Fruit fly (Drosophila melanogaster): ENCODE results near the gene CG11983.

The CG11983 gene

dm6 chr3R:8976073-8976593 is 32.0 kb upstream of the CG11983 start:
- no peak for TF ChIP-seq CG8478 (optimal IDR thresholded peaks at IDR 0.05)
- no peak for TF ChIP-seq pan (optimal IDR thresholded peaks at IDR 0.05)
- TF ChIP-seq psq (optimal IDR thresholded peaks at IDR 0.05), result no peak
- TF ChIP-seq usp (GFP tag; optimal IDR thresholded peaks at IDR 0.05), result no peak
- no peak for TF ChIP-seq EcR (GFP tag; optimal IDR thresholded peaks at IDR 0.05)
- no peak for TF ChIP-seq Dll (optimal IDR thresholded peaks at IDR 0.05)

dm6 chr3R:8978768-8979167 is 29.4 kb upstream of the CG11983 start:
- TF ChIP-seq pan (optimal IDR thresholded peaks at IDR 0.05), result no peak
- TF ChIP-seq usp (GFP tag; optimal IDR thresholded peaks at IDR 0.05), result no peak
- no peak for TF ChIP-seq psq (optimal IDR thresholded peaks at IDR 0.05)
- TF ChIP-seq CG8478 (optimal IDR thresholded peaks at IDR 0.05), result no peak
- TF ChIP-seq EcR (GFP tag; optimal IDR thresholded peaks at IDR 0.05), result no peak
- no peak for TF ChIP-seq Dll (optimal IDR thresholded peaks at IDR 0.05)

- no peak for TF ChIP-seq Dll (optimal IDR thresholded peaks at IDR 0.05)
Observed at dm6 chr3R:8979850-8980775, 28.0 kb upstream of the CG11983 start.

- TF ChIP-seq EcR (GFP tag; optimal IDR thresholded peaks at IDR 0.05), result no peak
- TF ChIP-seq CG8478 (optimal IDR thresholded peaks at IDR 0.05), result no peak
- TF ChIP-seq Dll (optimal IDR thresholded peaks at IDR 0.05), result no peak
- no peak for TF ChIP-seq usp (GFP tag; optimal IDR thresholded peaks at IDR 0.05)
- no peak for TF ChIP-seq psq (optimal IDR thresholded peaks at IDR 0.05)
- TF ChIP-seq pan (optimal IDR thresholded peaks at IDR 0.05), result no peak
Observed at dm6 chr3R:8980776-8981165, 27.4 kb upstream of the CG11983 start, which contains the start of gene CAHbeta. CAHbeta (plus strand) TSS chr3R:8980860.

dm6 chr3R:8981209-8981996 is 26.7 kb upstream of the CG11983 start:
- TF ChIP-seq pan (optimal IDR thresholded peaks at IDR 0.05) (no peak), EcR (GFP tag; optimal IDR thresholded peaks at IDR 0.05) (no peak), CG8478 (optimal IDR thresholded peaks at IDR 0.05) (no peak), usp (GFP tag; optimal IDR thresholded peaks at IDR 0.05) (no peak), Dll (optimal IDR thresholded peaks at IDR 0.05) (no peak), psq (optimal IDR thresholded peaks at IDR 0.05) (no peak)

- TF ChIP-seq Dll (optimal IDR thresholded peaks at IDR 0.05) (no peak), pan (optimal IDR thresholded peaks at IDR 0.05) (no peak), usp (GFP tag; optimal IDR thresholded peaks at IDR 0.05) (no peak), psq (optimal IDR thresholded peaks at IDR 0.05) (no peak), CG8478 (optimal IDR thresholded peaks at IDR 0.05) (no peak), EcR (GFP tag; optimal IDR thresholded peaks at IDR 0.05) (no peak)
Observed at dm6 chr3R:8984141-8984540, 24.0 kb upstream of the CG11983 start, which contains the start of gene RagA-B. RagA-B (minus strand) TSS chr3R:8984315.

dm6 chr3R:8984602-8985074 is 23.5 kb upstream of the CG11983 start, which contains the start of gene CG11970:
CG11970 (plus strand) TSS chr3R:8984718.
- no peak for TF ChIP-seq usp (GFP tag; optimal IDR thresholded peaks at IDR 0.05)
- TF ChIP-seq psq (optimal IDR thresholded peaks at IDR 0.05), result no peak
- TF ChIP-seq CG8478 (optimal IDR thresholded peaks at IDR 0.05), result no peak
- TF ChIP-seq Dll (optimal IDR thresholded peaks at IDR 0.05), result no peak
- no peak for TF ChIP-seq EcR (GFP tag; optimal IDR thresholded peaks at IDR 0.05)
- no peak for TF ChIP-seq pan (optimal IDR thresholded peaks at IDR 0.05)

- TF ChIP-seq CG8478 (optimal IDR thresholded peaks at IDR 0.05) (no peak), pan (optimal IDR thresholded peaks at IDR 0.05) (no peak), psq (optimal IDR thresholded peaks at IDR 0.05) (no peak), usp (GFP tag; optimal IDR thresholded peaks at IDR 0.05) (no peak), Dll (optimal IDR thresholded peaks at IDR 0.05) (no peak), EcR (GFP tag; optimal IDR thresholded peaks at IDR 0.05) (no peak)
Observed at dm6 chr3R:8992928-8993579, 15.1 kb upstream of the CG11983 start, which contains the start of gene CG11975. CG11975 (plus strand) TSS chr3R:8993253.

- TF ChIP-seq Dll (optimal IDR thresholded peaks at IDR 0.05) (no peak), psq (optimal IDR thresholded peaks at IDR 0.05) (no peak), EcR (GFP tag; optimal IDR thresholded peaks at IDR 0.05) (no peak)
Observed at dm6 chr3R:8997397-8997796, 10.7 kb upstream of the CG11983 start, which contains the start of gene CG11977. CG11977 (plus strand) TSS chr3R:8997697.

- no peak for TF ChIP-seq pan (optimal IDR thresholded peaks at IDR 0.05)
- TF ChIP-seq CG8478 (optimal IDR thresholded peaks at IDR 0.05), result no peak
- no peak for TF ChIP-seq EcR (GFP tag; optimal IDR thresholded peaks at IDR 0.05)
- TF ChIP-seq psq (optimal IDR thresholded peaks at IDR 0.05), result no peak
- TF ChIP-seq Dll (optimal IDR thresholded peaks at IDR 0.05), result no peak
- no peak for TF ChIP-seq usp (GFP tag; optimal IDR thresholded peaks at IDR 0.05)
Observed at dm6 chr3R:8998243-8998642, 9.9 kb upstream of the CG11983 start.

dm6 chr3R:9001720-9002240 is 6.3 kb upstream of the CG11983 start:
- no peak for TF ChIP-seq Dll (optimal IDR thresholded peaks at IDR 0.05)
- no peak for TF ChIP-seq CG8478 (optimal IDR thresholded peaks at IDR 0.05)
- TF ChIP-seq psq (optimal IDR thresholded peaks at IDR 0.05), result no peak
- TF ChIP-seq pan (optimal IDR thresholded peaks at IDR 0.05), result no peak
- no peak for TF ChIP-seq EcR (GFP tag; optimal IDR thresholded peaks at IDR 0.05)
- TF ChIP-seq usp (GFP tag; optimal IDR thresholded peaks at IDR 0.05), result no peak

All from whole organism.